Fruit fly (Drosophila melanogaster) whole organism, embryonic: ENCODE data around the gene Neu2.
A peak's percentile ranks its signal among the peaks of the same experiment; 100 is the strongest.

Source experiments
- Antp ChIP-seq: fragments of 200-800 bp; sonication (Bioruptor generic); optimal IDR thresholded peaks from 3 replicates; lab custom pipeline; 2016; ENCODE audit warnings: missing biosample characterization, missing genetic modification characterization
- CG10543 ChIP-seq: fragments of 200-800 bp; sonication (Bioruptor generic); optimal IDR thresholded peaks from 3 replicates; lab custom pipeline; 2017; ENCODE audit warnings: missing biosample characterization, mild to moderate bottlenecking, missing genetic modification characterization, moderate library complexity
- CG11695 ChIP-seq: fragments of 200-800 bp; sonication (Bioruptor generic); IDR thresholded peaks from 3 replicates; pipeline ENCODE4 v1.3.6; 2022; ENCODE audit warnings: missing biosample characterization, missing genetic modification characterization
- CG12104 ChIP-seq: fragments of 200-800 bp; sonication (Bioruptor generic); optimal IDR thresholded peaks from 3 replicates; lab custom pipeline; 2016; ENCODE audit warnings: missing biosample characterization, missing genetic modification characterization
- CG15696 ChIP-seq: fragments of 200-800 bp; sonication (Bioruptor generic); optimal IDR thresholded peaks from 2 replicates; lab custom pipeline; 2019; ENCODE audit warnings: missing biosample characterization, mild to moderate bottlenecking, missing genetic modification characterization, moderate library complexity
- CG16813 ChIP-seq: fragments of 200-800 bp; sonication (Bioruptor generic); IDR thresholded peaks from 3 replicates; pipeline ENCODE4 v1.3.6; 2022; ENCODE audit warnings: missing biosample characterization, missing genetic modification characterization; ENCODE audit not compliant: partially characterized antibody
- CG16815 ChIP-seq: fragments of 200-800 bp; sonication (Bioruptor generic); optimal IDR thresholded peaks from 3 replicates; lab custom pipeline; 2017; ENCODE audit warnings: missing biosample characterization, mild to moderate bottlenecking, missing genetic modification characterization
- CG17829 ChIP-seq: fragments of 200-800 bp; optimal IDR thresholded peaks from 2 replicates; lab custom pipeline; 2019; ENCODE audit warnings: missing biosample characterization, mild to moderate bottlenecking, missing genetic modification characterization, moderate library complexity
- CG18011 ChIP-seq: fragments of 200-800 bp; sonication (Bioruptor generic); optimal IDR thresholded peaks from 2 replicates; lab custom pipeline; 2017; ENCODE audit warnings: missing biosample characterization, missing genetic modification characterization, mild to moderate bottlenecking, moderate library complexity, missing genotype
- CG31224 ChIP-seq: fragments of 200-800 bp; sonication (Bioruptor generic); IDR thresholded peaks from 2 replicates; pipeline ENCODE4 v1.3.6; 2022; ENCODE audit warnings: missing biosample characterization, missing genetic modification characterization
- CG31365 ChIP-seq: fragments of 200-800 bp; sonication (Bioruptor generic); optimal IDR thresholded peaks from 2 replicates; lab custom pipeline; 2018; ENCODE audit warnings: missing biosample characterization, mild to moderate bottlenecking, missing genetic modification characterization
- CG31388 ChIP-seq: fragments of 200-800 bp; sonication (Bioruptor generic); optimal IDR thresholded peaks from 2 replicates; lab custom pipeline; 2016; ENCODE audit warnings: missing biosample characterization, missing genetic modification characterization
- CG34224 ChIP-seq: fragments of 200-800 bp; sonication (Bioruptor generic); IDR thresholded peaks from 3 replicates; pipeline ENCODE4 v1.3.6; 2022; ENCODE audit warnings: missing biosample characterization, missing genetic modification characterization; ENCODE audit not compliant: partially characterized antibody
- CG6272 ChIP-seq: fragments of 200-800 bp; sonication (Bioruptor generic); IDR thresholded peaks from 2 replicates; pipeline ENCODE4 v1.3.6; 2022; ENCODE audit warnings: missing biosample characterization, missing genetic modification characterization
- CG8944 ChIP-seq: fragments of 200-800 bp; sonication (Bioruptor generic); optimal IDR thresholded peaks from 3 replicates; lab custom pipeline; 2016; ENCODE audit warnings: missing biosample characterization, missing genetic modification characterization
- CG9932 ChIP-seq: fragments of 200-800 bp; sonication (Bioruptor generic); IDR thresholded peaks from 2 replicates; pipeline ENCODE4 v1.3.6; 2022; ENCODE audit warnings: missing biosample characterization, missing genetic modification characterization
- CoRest ChIP-seq: fragments of 200-800 bp; sonication (Bioruptor generic); optimal IDR thresholded peaks from 3 replicates; lab custom pipeline; 2018; ENCODE audit warnings: missing biosample characterization, mild to moderate bottlenecking, missing genetic modification characterization, moderate library complexity
- Dip3 ChIP-seq: fragments of 200-800 bp; sonication (Bioruptor generic); optimal IDR thresholded peaks from 3 replicates; lab custom pipeline; 2016; ENCODE audit warnings: missing biosample characterization, missing genetic modification characterization
- Gug ChIP-seq: fragments of 200-800 bp; sonication (Bioruptor generic); IDR thresholded peaks from 4 replicates; pipeline ENCODE4 v1.3.6; 2022; ENCODE audit warnings: missing biosample characterization, missing genetic modification characterization
- HLH3B ChIP-seq: fragments of 200-800 bp; sonication (Bioruptor generic); IDR thresholded peaks from 2 replicates; pipeline ENCODE4 v1.3.6; 2022; ENCODE audit warnings: missing biosample characterization, missing genetic modification characterization
- Mes4 ChIP-seq: fragments of 200-800 bp; sonication (Bioruptor generic); optimal IDR thresholded peaks from 2 replicates; lab custom pipeline; 2016; ENCODE audit warnings: missing biosample characterization, missing genetic modification characterization
- Nf-YC ChIP-seq: fragments of 200-800 bp; optimal IDR thresholded peaks from 3 replicates; lab custom pipeline; 2019; ENCODE audit warnings: missing biosample characterization, mild to moderate bottlenecking, missing genetic modification characterization, moderate library complexity
- Opbp ChIP-seq: fragments of 200-800 bp; sonication (Bioruptor generic); IDR thresholded peaks from 3 replicates; pipeline ENCODE4 v1.3.6; 2022; ENCODE audit warnings: missing biosample characterization, missing genetic modification characterization; ENCODE audit not compliant: partially characterized antibody
- Poxn ChIP-seq: fragments of 200-800 bp; sonication (Bioruptor generic); IDR thresholded peaks from 2 replicates; pipeline ENCODE4 v1.3.6; 2022; ENCODE audit warnings: missing biosample characterization, missing genetic modification characterization
- Ptx1 ChIP-seq: fragments of 200-800 bp; sonication (Bioruptor generic); IDR thresholded peaks from 2 replicates; pipeline ENCODE4 v1.3.6; 2022; ENCODE audit warnings: missing biosample characterization, missing genetic modification characterization
- Scr ChIP-seq: fragments of 200-800 bp; sonication (Bioruptor generic); IDR thresholded peaks from 2 replicates; pipeline ENCODE4 v1.3.6; 2022; ENCODE audit warnings: missing biosample characterization, missing genetic modification characterization; ENCODE audit not compliant: partially characterized antibody
- aop ChIP-seq: fragments of 200-800 bp; sonication (Bioruptor generic); IDR thresholded peaks from 2 replicates; pipeline ENCODE4 v1.3.6; 2022; ENCODE audit warnings: missing biosample characterization, missing genetic modification characterization
- crol ChIP-seq: fragments of 200-800 bp; sonication (Bioruptor generic); IDR thresholded peaks from 2 replicates; pipeline ENCODE4 v1.3.6; 2022; ENCODE audit warnings: missing biosample characterization, missing genetic modification characterization
- dan ChIP-seq: fragments of 200-800 bp; sonication (Bioruptor generic); IDR thresholded peaks from 2 replicates; pipeline ENCODE4 v1.3.6; 2022; ENCODE audit warnings: missing biosample characterization, missing genetic modification characterization
- disco-r ChIP-seq: fragments of 200-800 bp; sonication (Bioruptor generic); optimal IDR thresholded peaks from 2 replicates; lab custom pipeline; 2016; ENCODE audit warnings: missing biosample characterization, missing genetic modification characterization
- fd3F ChIP-seq: fragments of 200-800 bp; sonication (Bioruptor generic); optimal IDR thresholded peaks from 2 replicates; lab custom pipeline; 2018; ENCODE audit warnings: missing biosample characterization, mild to moderate bottlenecking, missing genetic modification characterization, moderate library complexity
- gem ChIP-seq: fragments of 200-800 bp; sonication (Bioruptor generic); optimal IDR thresholded peaks from 2 replicates; lab custom pipeline; 2019; ENCODE audit warnings: missing biosample characterization, mild to moderate bottlenecking, missing genetic modification characterization, moderate library complexity
- h ChIP-seq: fragments of >200 bp; optimal IDR thresholded peaks from 2 replicates; lab custom pipeline; 2017
- hbn ChIP-seq: fragments of 200-800 bp; sonication (Bioruptor generic); IDR thresholded peaks from 2 replicates; pipeline ENCODE4 v1.3.6; 2022; ENCODE audit warnings: missing biosample characterization, missing genetic modification characterization; ENCODE audit not compliant: partially characterized antibody
- hth ChIP-seq: fragments of >200 bp; optimal IDR thresholded peaks from 2 replicates; lab custom pipeline; 2017; ENCODE audit warnings: inconsistent platforms
- inv ChIP-seq: fragments of 200-800 bp; sonication (Bioruptor generic); IDR thresholded peaks from 2 replicates; pipeline ENCODE4 v1.3.6; 2022; ENCODE audit warnings: missing biosample characterization, missing genetic modification characterization; ENCODE audit not compliant: partially characterized antibody
- lola ChIP-seq, 3 experiments: fragments of >200 bp in 2 of 3; fragments of 200-800 bp in 1 of 3; sonication (Bioruptor generic) in 1 of 3; optimal IDR thresholded peaks; 2 replicates each; lab custom pipeline; 2017 to 2019; ENCODE audit warnings: missing biosample characterization in 3 of 3, missing genetic modification characterization in 3 of 3, mild to moderate bottlenecking in 1 of 3, moderate library complexity in 1 of 3
- nau ChIP-seq: fragments of 200-800 bp; sonication (Bioruptor generic); optimal IDR thresholded peaks from 3 replicates; lab custom pipeline; 2017; ENCODE audit warnings: missing biosample characterization, mild to moderate bottlenecking, missing genetic modification characterization, missing genetic modification reagents
- nom ChIP-seq: fragments of 200-800 bp; sonication (Bioruptor generic); optimal IDR thresholded peaks from 2 replicates; lab custom pipeline; 2017; ENCODE audit warnings: missing biosample characterization, missing genetic modification characterization, mild to moderate bottlenecking, moderate library complexity, missing genetic modification reagents
- pb ChIP-seq: fragments of 200-800 bp; sonication (Bioruptor generic); optimal IDR thresholded peaks from 3 replicates; lab custom pipeline; 2016; ENCODE audit warnings: missing biosample characterization, missing genetic modification characterization
- pfk ChIP-seq: fragments of 200-800 bp; sonication (Bioruptor generic); optimal IDR thresholded peaks from 2 replicates; lab custom pipeline; 2018; ENCODE audit warnings: missing biosample characterization, mild to moderate bottlenecking, missing genetic modification characterization, moderate library complexity
- sob ChIP-seq: fragments of 200-800 bp; sonication (Bioruptor generic); IDR thresholded peaks from 2 replicates; pipeline ENCODE4 v1.3.6; 2022; ENCODE audit warnings: missing biosample characterization, missing genetic modification characterization
- tio ChIP-seq: fragments of 200-800 bp; sonication (Bioruptor generic); optimal IDR thresholded peaks from 2 replicates; lab custom pipeline; 2017; ENCODE audit warnings: missing biosample characterization, missing genetic modification characterization, inconsistent platforms
- tll ChIP-seq, 2 experiments: fragments of 200-800 bp in 1 of 2; fragments of >200 bp in 1 of 2; sonication (Bioruptor generic) in 1 of 2; optimal IDR thresholded peaks; 2 replicates each; lab custom pipeline; 2017 to 2019; ENCODE audit warnings: missing biosample characterization in 2 of 2, missing genetic modification characterization in 2 of 2, mild to moderate bottlenecking in 1 of 2, moderate library complexity in 1 of 2
- unc-4 ChIP-seq: fragments of 200-800 bp; sonication (Bioruptor generic); IDR thresholded peaks from 2 replicates; pipeline ENCODE4 v1.3.6; 2022; ENCODE audit warnings: missing biosample characterization, missing genetic modification characterization; ENCODE audit not compliant: partially characterized antibody
- vnd ChIP-seq: fragments of 200-800 bp; sonication (Bioruptor generic); IDR thresholded peaks from 3 replicates; pipeline ENCODE4 v1.3.6; 2022; ENCODE audit warnings: missing biosample characterization, missing genetic modification characterization; ENCODE audit not compliant: partially characterized antibody
- wdn ChIP-seq: fragments of 200-800 bp; sonication (Bioruptor generic); IDR thresholded peaks from 2 replicates; pipeline ENCODE4 v1.3.6; 2022; ENCODE audit warnings: missing biosample characterization, missing genetic modification characterization

Gene Neu2

dm6 chr3L:21515823-21516715 is 25.7 kb upstream of the Neu2 start, which contains the start of the genes SAK and Cdk12 (continued):
- TF ChIP-seq crol (GFP tag; lab: Robert Waterston, UW) (no peak), aop (GFP tag; lab: Robert Waterston, UW) (peak; percentile 47; the same call in 1 of the 2 replicates), gem (peak; percentile 93), CG12104 (GFP tag; lab: Kevin White, UChicago) (peak; percentile 91), sob (GFP tag; lab: Robert Waterston, UW) (peak; percentile 83), CG10543 (GFP tag; lab: Kevin White, UChicago) (peak; percentile 95), CG11695 (GFP tag; lab: Robert Waterston, UW) (peak; percentile 75), CG31224 (peak; percentile 78), wdn (peak; percentile 76), dan (peak; percentile 40; the same call in 1 of the 2 replicates), lola (GFP tag; optimal IDR thresholded peaks at IDR 0.05; lab: Kevin White, UChicago) (peak in 1 of 3 experiments; percentile 85), hth (lab: Kevin White, UChicago) (no peak), CG16813 (peak; percentile 55; the same call in 2 of the 3 replicates), Ptx1 (GFP tag; lab: Robert Waterston, UW) (peak; percentile 88), Opbp (GFP tag; lab: Robert Waterston, UW) (peak; percentile 44; the same call in 1 of the 3 replicates), CG34224 (GFP tag; lab: Robert Waterston, UW) (peak; percentile 37; the same call in 1 of the 3 replicates), CG9932 (GFP tag; lab: Robert Waterston, UW) (peak; percentile 90), CoRest (tag; lab: Kevin White, UChicago) (peak; percentile 91), CG6272 (GFP tag; lab: Robert Waterston, UW) (peak; percentile 81), unc-4 (GFP tag; lab: Robert Waterston, UW) (peak; percentile 37; the same call in 1 of the 2 replicates), fd3F (GFP tag; lab: Kevin White, UChicago) (peak; percentile 85), Mes4 (GFP tag; lab: Kevin White, UChicago) (peak; percentile 29), CG16815 (GFP tag; lab: Kevin White, UChicago) (peak; percentile 87), Nf-YC (tag; lab: Kevin White, UChicago) (peak; percentile 83), nom (GFP tag; lab: Kevin White, UChicago) (peak; percentile 57), disco-r (peak; percentile 29), HLH3B (GFP tag; lab: Robert Waterston, UW) (peak; percentile 66), Poxn (GFP tag; lab: Robert Waterston, UW) (no peak; the same call in 1 of the 2 replicates), CG18011 (GFP tag; lab: Kevin White, UChicago) (peak; percentile 61), CG17829 (tag; lab: Kevin White, UChicago) (peak; percentile 89), h (lab: Kevin White, UChicago) (no peak), pb (GFP tag; lab: Kevin White, UChicago) (peak; percentile 16), nau (GFP tag; lab: Kevin White, UChicago) (no peak), tio (peak; percentile 88), CG31388 (GFP tag; lab: Kevin White, UChicago) (peak; percentile 76), CG31365 (tag; lab: Kevin White, UChicago) (peak; percentile 22), CG8944 (GFP tag; lab: Kevin White, UChicago) (peak; percentile 65), tll (GFP tag; optimal IDR thresholded peaks at IDR 0.05; lab: Kevin White, UChicago) (peak in 1 of 2 experiments; percentile 5), vnd (GFP tag; lab: Robert Waterston, UW) (0 out of 3 replicates have a peak, but pooled peaks have one; percentile 39), Dip3 (GFP tag; lab: Kevin White, UChicago) (peak; percentile 71), Gug (peak; percentile 87), Scr (peak; percentile 60), Antp (peak; percentile 71), CG15696 (tag; lab: Kevin White, UChicago) (peak; percentile 85), hbn (GFP tag; lab: Robert Waterston, UW) (no peak), pfk (peak; percentile 24), inv (GFP tag; lab: Robert Waterston, UW) (peak; percentile 22; the same call in 1 of the 2 replicates)
